Worm (Caenorhabditis elegans) whole organism, L4 larva: Measurements from ENCODE around the gene col-187.

ENCODE experiments used
- ceh-28 ChIP-seq: fragments of 150-350 bp; optimal IDR thresholded peaks from 2 replicates; lab custom pipeline; 2014; ENCODE audit warnings: missing biosample characterization, missing genetic modification reagents, missing genetic modification characterization
- hlh-30 ChIP-seq: sonication (generic microtip); optimal IDR thresholded peaks from 2 replicates; lab custom pipeline; 2017; ENCODE audit warnings: antibody characterized with exemption, mild to moderate bottlenecking, missing genetic modification characterization, missing compliant biosample characterization; ENCODE audit not compliant: insufficient read depth
- nhr-10 ChIP-seq: fragments of 150-350 bp; optimal IDR thresholded peaks from 2 replicates; lab custom pipeline; 2014; ENCODE audit warnings: missing biosample characterization, missing genetic modification characterization
- zip-2 ChIP-seq: fragments of 150-350 bp; optimal IDR thresholded peaks from 2 replicates; lab custom pipeline; 2014; ENCODE audit warnings: missing biosample characterization, missing genetic modification characterization

- TF ChIP-seq ceh-28 (tag; lab: Kevin White, UChicago) = no peak
- no peak for TF ChIP-seq zip-2 (tag; lab: Kevin White, UChicago)
- no peak for TF ChIP-seq hlh-30 (tag; lab: Kevin White, UChicago)
- TF ChIP-seq nhr-10 (tag; lab: Kevin White, UChicago) = no peak
Measured at ce11 chrX:16105863-16106262, 33.2 kb downstream of the col-187 start.
